Comparison of ENCODE assay signal across 4 worm cellular contexts in the genomic region with DNA sequence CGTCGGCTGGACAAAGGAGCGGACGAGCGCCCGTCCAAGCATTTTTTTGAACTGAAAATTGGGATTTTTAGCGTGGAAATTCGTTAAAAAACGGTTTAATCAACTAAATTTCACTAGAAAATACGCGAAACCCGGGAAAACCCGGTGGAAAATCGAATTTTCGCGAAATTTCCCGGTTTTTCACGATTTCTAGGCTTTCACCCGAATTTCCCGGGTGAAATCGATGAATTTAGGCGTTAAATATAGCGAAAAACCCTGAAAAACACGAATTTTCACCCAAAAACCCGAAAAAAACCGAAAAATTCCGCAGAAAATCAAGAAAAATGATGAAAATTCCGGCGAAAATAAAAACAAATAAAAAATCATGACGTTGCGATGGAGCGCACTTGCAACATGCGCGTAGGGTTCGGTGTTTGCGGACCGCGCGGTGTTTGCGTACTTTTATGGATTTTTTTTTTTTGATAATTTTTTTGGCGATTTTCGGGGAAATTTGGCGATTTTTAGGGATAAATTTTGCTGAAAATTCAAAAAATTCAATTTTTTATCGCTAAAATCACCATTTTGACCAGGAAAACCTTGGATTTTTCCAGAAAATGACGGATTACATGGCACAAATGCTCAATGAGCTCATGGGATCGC.
TF ChIP-seq lines count a peak whose summit lies in the region.

A gene (minus strand): TSS at position 51 of the 639 bp plus-strand sequence.
A gene (plus strand): TSS at position 589 of the 639 bp plus-strand sequence.

TF ChIP-seq in whole organism, L2 larva, 48 proteins besides CTCF, POLR2A, EP300 and RAD21 (continued from another document):
- TF ChIP-seq lin-13 (GFP tag; optimal IDR thresholded peaks at IDR 0.05; lab: Kevin White, UChicago) (peak; percentile 91), unc-62 (GFP tag; optimal IDR thresholded peaks at IDR 0.05; lab: Kevin White, UChicago) (no peak), zag-1 (tag; optimal IDR thresholded peaks at IDR 0.05; lab: Kevin White, UChicago) (peak; percentile 2), lin-11 (tag; optimal IDR thresholded peaks at IDR 0.05; lab: Kevin White, UChicago) (peak; percentile 78), peb-1 (tag; optimal IDR thresholded peaks at IDR 0.05; lab: Kevin White, UChicago) (no peak), sem-4 (tag; optimal IDR thresholded peaks at IDR 0.05; lab: Kevin White, UChicago) (peak; percentile 26), ztf-1 (GFP tag; conservative IDR thresholded peaks at IDR 0.05; lab: Robert Waterston, UW) (no peak), unc-39 (tag; optimal IDR thresholded peaks at IDR 0.05; lab: Kevin White, UChicago) (no peak), nhr-6 (tag; optimal IDR thresholded peaks at IDR 0.05; lab: Kevin White, UChicago) (no peak), fos-1 (tag; optimal IDR thresholded peaks at IDR 0.05; lab: Kevin White, UChicago) (peak; percentile 31), alr-1 (tag; optimal IDR thresholded peaks at IDR 0.05; lab: Kevin White, UChicago) (no peak), nhr-129 (tag; optimal IDR thresholded peaks at IDR 0.05; lab: Kevin White, UChicago) (peak; percentile 36), lsy-2 (tag; optimal IDR thresholded peaks at IDR 0.05; lab: Kevin White, UChicago) (peak; percentile 84 to 91)

TF ChIP-seq in whole organism, L4 larva, 104 proteins besides CTCF, POLR2A, EP300 and RAD21 (continued from another document):
- TF ChIP-seq mes-2 (tag; optimal IDR thresholded peaks at IDR 0.05; lab: Kevin White, UChicago; ENCODE audit: poor library complexity, severe bottlenecking) (peak; percentile 88), pha-4 (GFP tag; IDR thresholded peaks at IDR 0.05; lab: Robert Waterston, UW) (peak; percentile 36; the same call in 1 of the 2 replicates), pha-4 (tag; optimal IDR thresholded peaks at IDR 0.05; lab: Kevin White, UChicago) (no peak), arid-1 (GFP tag; conservative IDR thresholded peaks at IDR 0.05; lab: Robert Waterston, UW) (peak; percentile 66), jun-1 (tag; optimal IDR thresholded peaks at IDR 0.05; lab: Kevin White, UChicago) (peak; percentile 16), F37D6.2 (tag; optimal IDR thresholded peaks at IDR 0.05; lab: Kevin White, UChicago) (peak; percentile 42), T26A8.4 (GFP tag; IDR thresholded peaks at IDR 0.05; lab: Robert Waterston, UW) (0 out of 2 replicates have a peak, but pooled peaks have one; percentile 45), ces-1 (GFP tag; optimal IDR thresholded peaks at IDR 0.05; lab: Kevin White, UChicago) (no peak), nhr-25 (tag; optimal IDR thresholded peaks at IDR 0.05; lab: Kevin White, UChicago; ENCODE audit: borderline replicate concordance, insufficient read depth) (no peak), rbr-2 (tag; optimal IDR thresholded peaks at IDR 0.05; lab: Kevin White, UChicago) (peak; percentile 66), hmg-1.1 (GFP tag; IDR thresholded peaks at IDR 0.05; lab: Robert Waterston, UW) (peak; percentile 65), lin-15B (tag; optimal IDR thresholded peaks at IDR 0.05; lab: Kevin White, UChicago) (peak; percentile 36), mdt-29 (GFP tag; IDR thresholded peaks at IDR 0.05; lab: Robert Waterston, UW) (no peak), duxl-1 (tag; optimal IDR thresholded peaks at IDR 0.05; lab: Kevin White, UChicago; ENCODE audit: poor library complexity) (peak; percentile 51), dpl-1 (GFP tag; optimal IDR thresholded peaks at IDR 0.05; lab: Kevin White, UChicago) (peak; percentile 81), spr-1 (tag; optimal IDR thresholded peaks at IDR 0.05; lab: Kevin White, UChicago) (peak; percentile 9), nhr-28 (tag; optimal IDR thresholded peaks at IDR 0.05; lab: Kevin White, UChicago) (peak; percentile 41), ceh-20 (GFP tag; IDR thresholded peaks at IDR 0.05; lab: Robert Waterston, UW) (0 out of 2 replicates have a peak, but pooled peaks have one; percentile 18), php-3 (GFP tag; IDR thresholded peaks at IDR 0.05; lab: Robert Waterston, UW) (0 out of 2 replicates have a peak, but pooled peaks have one; percentile 38), lin-13 (GFP tag; optimal IDR thresholded peaks at IDR 0.05; lab: Kevin White, UChicago) (peak; percentile 58), ceh-44 (GFP tag; IDR thresholded peaks at IDR 0.05; lab: Robert Waterston, UW) (no peak), nhr-42 (GFP tag; IDR thresholded peaks at IDR 0.05; lab: Robert Waterston, UW) (no peak), ceh-62 (tag; optimal IDR thresholded peaks at IDR 0.05; lab: Kevin White, UChicago) (no peak), daf-16 (GFP tag; optimal IDR thresholded peaks at IDR 0.05; lab: Kevin White, UChicago) (no peak), daf-16 (tag; optimal IDR thresholded peaks at IDR 0.05; lab: Kevin White, UChicago) (peak; percentile 25), lsy-2 (tag; optimal IDR thresholded peaks at IDR 0.05; lab: Kevin White, UChicago) (peak in 1 of 2 experiments; percentile 88), mep-1 (tag; optimal IDR thresholded peaks at IDR 0.05; lab: Kevin White, UChicago) (peak; percentile 72), nhr-11 (tag; optimal IDR thresholded peaks at IDR 0.05; lab: Kevin White, UChicago) (peak; percentile 22), aha-1 (tag; lab: Kevin White, UChicago) (peak; percentile 38), zfp-2 (tag; optimal IDR thresholded peaks at IDR 0.05; lab: Kevin White, UChicago) (no peak), F44E2.7 (GFP tag; IDR thresholded peaks at IDR 0.05; lab: Robert Waterston, UW) (no peak), skn-1 (tag; optimal IDR thresholded peaks at IDR 0.05; lab: Kevin White, UChicago) (no peak), hif-1 (tag; optimal IDR thresholded peaks at IDR 0.05; lab: Kevin White, UChicago) (peak in 1 of 2 experiments; percentile 55), daf-19 (GFP tag; conservative IDR thresholded peaks at IDR 0.05; lab: Robert Waterston, UW) (no peak), mxl-2 (GFP tag; conservative IDR thresholded peaks at IDR 0.05; lab: Robert Waterston, UW) (no peak), lin-1 (GFP tag; IDR thresholded peaks at IDR 0.05; lab: Robert Waterston, UW) (no peak)

TF ChIP-seq in whole organism, late embryonic, 69 proteins besides CTCF, POLR2A, EP300 and RAD21 (continued from another document and continues in another):
- TF ChIP-seq sdc-2 (tag; optimal IDR thresholded peaks at IDR 0.05; lab: Kevin White, UChicago) (no peak), ztf-16 (tag; optimal IDR thresholded peaks at IDR 0.05; lab: Kevin White, UChicago) (peak; percentile 69), ceh-24 (tag; optimal IDR thresholded peaks at IDR 0.05; lab: Kevin White, UChicago) (no peak), lim-6 (tag; optimal IDR thresholded peaks at IDR 0.05; lab: Kevin White, UChicago) (no peak), ceh-6 (GFP tag; optimal IDR thresholded peaks at IDR 0.05; lab: Kevin White, UChicago) (no peak), ttx-3 (tag; optimal IDR thresholded peaks at IDR 0.05; lab: Kevin White, UChicago) (peak; percentile 50), unc-3 (GFP tag; conservative IDR thresholded peaks at IDR 0.05; lab: Robert Waterston, UW) (no peak), unc-3 (tag; optimal IDR thresholded peaks at IDR 0.05; lab: Kevin White, UChicago) (peak; percentile 59), ceh-19 (GFP tag; optimal IDR thresholded peaks at IDR 0.05; lab: Kevin White, UChicago) (no peak), Y22D7AL.16 (tag; optimal IDR thresholded peaks at IDR 0.05; lab: Kevin White, UChicago) (no peak), ceh-18 (tag; optimal IDR thresholded peaks at IDR 0.05; lab: Kevin White, UChicago) (peak; percentile 28), tbx-7 (tag; optimal IDR thresholded peaks at IDR 0.05; lab: Kevin White, UChicago) (no peak), ahr-1 (tag; optimal IDR thresholded peaks at IDR 0.05; lab: Kevin White, UChicago) (no peak), zip-5 (tag; optimal IDR thresholded peaks at IDR 0.05; lab: Kevin White, UChicago) (no peak), ceh-22 (tag; optimal IDR thresholded peaks at IDR 0.05; lab: Kevin White, UChicago) (no peak), dmd-4 (tag; optimal IDR thresholded peaks at IDR 0.05; lab: Kevin White, UChicago; ENCODE audit: borderline replicate concordance) (no peak), npax-4 (tag; optimal IDR thresholded peaks at IDR 0.05; lab: Kevin White, UChicago) (peak; percentile 17), ceh-14 (tag; optimal IDR thresholded peaks at IDR 0.05; lab: Kevin White, UChicago) (peak; percentile 23), pha-2 (tag; optimal IDR thresholded peaks at IDR 0.05; lab: Kevin White, UChicago) (no peak), mec-3 (tag; optimal IDR thresholded peaks at IDR 0.05; lab: Kevin White, UChicago; ENCODE audit: borderline replicate concordance) (no peak), hlh-30 (tag; optimal IDR thresholded peaks at IDR 0.05; lab: Kevin White, UChicago; ENCODE audit: insufficient read depth) (peak; percentile 24), pag-3 (tag; optimal IDR thresholded peaks at IDR 0.05; lab: Kevin White, UChicago; ENCODE audit: borderline replicate concordance) (no peak), ref-2 (tag; optimal IDR thresholded peaks at IDR 0.05; lab: Kevin White, UChicago) (no peak), che-1 (tag; optimal IDR thresholded peaks at IDR 0.05; lab: Kevin White, UChicago) (peak; percentile 22), ceh-9 (tag; optimal IDR thresholded peaks at IDR 0.05; lab: Kevin White, UChicago) (no peak), F13H6.1 (tag; optimal IDR thresholded peaks at IDR 0.05; lab: Kevin White, UChicago) (no peak), pax-1 (tag; optimal IDR thresholded peaks at IDR 0.05; lab: Kevin White, UChicago) (peak; percentile 4), K09A11.1 (tag; optimal IDR thresholded peaks at IDR 0.05; lab: Kevin White, UChicago; ENCODE audit: insufficient read depth) (peak; percentile 8), fkh-6 (tag; optimal IDR thresholded peaks at IDR 0.05; lab: Kevin White, UChicago) (no peak), fkh-10 (GFP tag; optimal IDR thresholded peaks at IDR 0.05; lab: Kevin White, UChicago) (no peak), pqm-1 (tag; optimal IDR thresholded peaks at IDR 0.05; lab: Kevin White, UChicago) (no peak), hlh-15 (tag; optimal IDR thresholded peaks at IDR 0.05; lab: Kevin White, UChicago) (no peak), fax-1 (tag; optimal IDR thresholded peaks at IDR 0.05; lab: Kevin White, UChicago) (peak; percentile 18), ceh-31 (tag; optimal IDR thresholded peaks at IDR 0.05; lab: Kevin White, UChicago) (peak; percentile 39), tbx-2 (tag; optimal IDR thresholded peaks at IDR 0.05; lab: Kevin White, UChicago) (peak; percentile 52), pros-1 (tag; optimal IDR thresholded peaks at IDR 0.05; lab: Kevin White, UChicago) (no peak), unc-55 (GFP tag; optimal IDR thresholded peaks at IDR 0.05; lab: Kevin White, UChicago) (no peak), ceh-30 (tag; optimal IDR thresholded peaks at IDR 0.05; lab: Kevin White, UChicago) (no peak), ceh-45 (GFP tag; IDR thresholded peaks at IDR 0.05; lab: Robert Waterston, UW) (no peak), ets-4 (tag; optimal IDR thresholded peaks at IDR 0.05; lab: Kevin White, UChicago) (no peak), sox-4 (tag; optimal IDR thresholded peaks at IDR 0.05; lab: Kevin White, UChicago) (no peak)

TF ChIP-seq in whole organism, mixed stage, embryonic, 35 proteins besides CTCF, POLR2A, EP300 and RAD21 (continued from another document):
- TF ChIP-seq mab-5 (tag; optimal IDR thresholded peaks at IDR 0.05; lab: Kevin White, UChicago) (no peak), unc-39 (tag; optimal IDR thresholded peaks at IDR 0.05; lab: Kevin White, UChicago) (no peak), lin-13 (tag; optimal IDR thresholded peaks at IDR 0.05; lab: Kevin White, UChicago) (peak; percentile 85), nhr-28 (tag; optimal IDR thresholded peaks at IDR 0.05; lab: Kevin White, UChicago) (no peak), elt-1 (tag; optimal IDR thresholded peaks at IDR 0.05; lab: Kevin White, UChicago; ENCODE audit: borderline replicate concordance, insufficient read depth) (no peak), lsy-2 (tag; optimal IDR thresholded peaks at IDR 0.05; lab: Kevin White, UChicago) (peak; percentile 83), lin-32 (GFP tag; optimal IDR thresholded peaks at IDR 0.05; lab: Kevin White, UChicago) (no peak), mls-2 (tag; optimal IDR thresholded peaks at IDR 0.05; lab: Kevin White, UChicago) (peak; percentile 26)
